Worm (Caenorhabditis elegans): Measurements from ENCODE around the gene gpx-7.

DNA sequence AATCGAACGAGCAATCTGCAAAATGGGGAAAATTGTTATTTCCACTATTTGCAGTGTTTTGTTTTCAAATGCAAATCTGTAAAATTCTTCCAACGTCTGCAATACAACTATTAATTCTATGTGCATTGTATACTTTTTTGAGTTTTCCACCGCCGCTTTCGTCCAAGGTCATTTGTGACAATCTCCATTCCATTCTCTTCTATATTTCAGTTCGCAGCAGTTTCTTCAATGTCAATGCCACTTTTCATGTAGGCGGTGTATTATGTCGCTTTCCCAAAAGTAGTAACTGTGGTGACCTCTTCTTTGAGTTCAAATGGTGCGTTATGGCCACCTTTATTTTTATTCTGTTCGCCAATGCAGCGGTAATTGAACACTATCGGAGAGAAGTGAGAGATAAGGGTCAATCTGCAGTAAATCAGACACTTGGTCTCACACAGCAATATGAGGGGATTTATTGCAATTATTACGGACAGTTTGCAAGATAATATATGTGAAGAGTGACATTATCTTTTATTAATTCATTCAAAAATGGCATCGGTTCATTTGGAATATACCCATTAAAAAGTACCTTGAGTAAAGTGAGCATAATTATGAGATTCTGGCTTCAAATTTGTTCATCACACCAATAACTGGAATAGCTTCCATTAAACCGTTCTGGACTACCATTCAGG lies 27.1 kb upstream of the gpx-7 start:
- TF ChIP-seq him-1 (tag; optimal IDR thresholded peaks at IDR 0.05) (no peak), dao-5 (tag; optimal IDR thresholded peaks at IDR 0.05) (no peak)
